Fruit fly (Drosophila melanogaster) whole organism, pupa: ENCODE measurements around the gene Jasper.

ENCODE experiments used
- CG10348 ChIP-seq: fragments of 200-800 bp; sonication (Bioruptor generic); IDR thresholded peaks from 2 replicates; pipeline ENCODE4 v1.3.6; 2022; ENCODE audit warnings: missing biosample characterization, missing genetic modification characterization
- CG13204 ChIP-seq: fragments of 200-800 bp; sonication (Bioruptor generic); optimal IDR thresholded peaks from 2 replicates; lab custom pipeline; 2018; ENCODE audit warnings: missing biosample characterization, mild to moderate bottlenecking, missing genetic modification characterization, moderate library complexity
- CG14655 ChIP-seq: fragments of 200-800 bp; sonication (Bioruptor generic); optimal IDR thresholded peaks from 3 replicates; lab custom pipeline; 2017; ENCODE audit warnings: mild to moderate bottlenecking, missing biosample characterization, missing genetic modification reagents, missing genetic modification characterization
- CG15710 ChIP-seq: fragments of 200-800 bp; sonication (Bioruptor generic); optimal IDR thresholded peaks from 2 replicates; lab custom pipeline; 2018; ENCODE audit warnings: missing biosample characterization, mild to moderate bottlenecking, missing genetic modification characterization, moderate library complexity
- CG34367 ChIP-seq: fragments of 200-800 bp; sonication (Bioruptor generic); optimal IDR thresholded peaks from 2 replicates; lab custom pipeline; 2018; ENCODE audit warnings: missing biosample characterization, mild to moderate bottlenecking, missing genetic modification characterization
- CG8159 ChIP-seq: fragments of 200-800 bp; sonication (Bioruptor generic); optimal IDR thresholded peaks from 3 replicates; lab custom pipeline; 2018; ENCODE audit warnings: missing biosample characterization, mild to moderate bottlenecking, missing genetic modification characterization, moderate library complexity
- CG9948 ChIP-seq: fragments of 200-800 bp; sonication (Bioruptor generic); optimal IDR thresholded peaks from 2 replicates; lab custom pipeline; 2018; ENCODE audit warnings: missing biosample characterization, mild to moderate bottlenecking, missing genetic modification characterization, moderate library complexity
- D1 ChIP-seq: fragments of 200-800 bp; sonication (Bioruptor generic); optimal IDR thresholded peaks from 2 replicates; lab custom pipeline; 2018; ENCODE audit warnings: missing biosample characterization, mild to moderate bottlenecking, missing genetic modification characterization, moderate library complexity
- EcR ChIP-seq: fragments of 200-800 bp; sonication (Bioruptor generic); optimal IDR thresholded peaks from 3 replicates; lab custom pipeline; 2019; ENCODE audit warnings: missing biosample characterization, missing genetic modification characterization, mild to moderate bottlenecking, moderate library complexity, missing genetic modification reagents
- Ets98B ChIP-seq: fragments of 200-800 bp; sonication (Bioruptor generic); IDR thresholded peaks from 2 replicates; pipeline ENCODE4 v1.3.6; 2022; ENCODE audit warnings: missing biosample characterization, missing genetic modification characterization
- Pif1A ChIP-seq: fragments of 200-800 bp; sonication (Bioruptor generic); optimal IDR thresholded peaks from 3 replicates; lab custom pipeline; 2016; ENCODE audit warnings: missing biosample characterization, missing genetic modification characterization
- rn ChIP-seq: fragments of 200-800 bp; sonication (Bioruptor generic); IDR thresholded peaks from 2 replicates; pipeline ENCODE4 v1.3.6; 2022; ENCODE audit warnings: missing biosample characterization, missing genetic modification characterization

DNA sequence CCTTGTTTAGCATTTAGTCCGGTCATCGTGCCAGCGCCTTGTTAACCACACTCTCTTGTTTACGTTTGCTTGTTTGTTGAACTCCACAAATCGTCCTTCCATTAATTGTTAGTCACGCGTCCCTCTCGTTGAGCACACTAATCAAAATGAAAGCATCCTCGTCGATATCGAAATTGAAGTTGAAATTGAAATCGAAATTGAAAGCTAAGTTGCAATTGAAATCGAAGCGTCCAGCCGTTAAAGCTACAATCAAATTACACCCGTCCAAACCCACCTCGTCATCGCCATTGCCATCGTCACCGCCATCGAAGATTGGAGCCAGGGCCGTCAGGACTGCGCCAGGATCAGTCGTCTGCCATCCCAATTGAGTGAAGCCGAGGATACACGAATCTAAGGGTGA lies 28.9 kb upstream of the Jasper start:
- TF ChIP-seq rn (GFP tag; lab: Robert Waterston, UW) = no peak
- TF ChIP-seq Pif1A (GFP tag; lab: Kevin White, UChicago) = no peak
- TF ChIP-seq D1 (tag; lab: Kevin White, UChicago) = no peak
- no peak for TF ChIP-seq EcR (GFP tag; lab: Kevin White, UChicago)
- no peak for TF ChIP-seq CG9948
- no peak for TF ChIP-seq CG13204
- TF ChIP-seq CG15710 = no peak
- TF ChIP-seq CG10348 (GFP tag; lab: Robert Waterston, UW) = no peak
- no peak for TF ChIP-seq Ets98B (GFP tag; lab: Robert Waterston, UW)
- TF ChIP-seq CG34367 (tag; lab: Kevin White, UChicago) = no peak
- no peak for TF ChIP-seq CG14655 (GFP tag; lab: Kevin White, UChicago)
- TF ChIP-seq CG8159 = no peak
